Worm (Caenorhabditis elegans) whole organism, mixed stage, embryonic: ENCODE data around the gene F49C5.5.

Experiments
- bed-3 ChIP-seq: fragments of 200-800 bp; sonication (Bioruptor generic); optimal IDR thresholded peaks from 3 replicates; lab custom pipeline; 2018; ENCODE audit warnings: mild to moderate bottlenecking, missing genetic modification characterization, moderate library complexity, missing compliant biosample characterization
- blmp-1 ChIP-seq: fragments of 150-350 bp; optimal IDR thresholded peaks from 2 replicates; lab custom pipeline; 2014; ENCODE audit warnings: missing biosample characterization, missing genetic modification characterization
- ceh-39 ChIP-seq: fragments of 150-350 bp; optimal IDR thresholded peaks from 2 replicates; lab custom pipeline; 2014; ENCODE audit warnings: missing biosample characterization, missing genetic modification characterization
- ceh-43 ChIP-seq: fragments of 200-800 bp; sonication (Bioruptor generic); optimal IDR thresholded peaks from 2 replicates; lab custom pipeline; 2018; ENCODE audit warnings: mild to moderate bottlenecking, missing genetic modification characterization, moderate library complexity, missing compliant biosample characterization
- ceh-83 ChIP-seq: fragments of 200-800 bp; sonication (Bioruptor generic); optimal IDR thresholded peaks from 2 replicates; lab custom pipeline; 2018; ENCODE audit warnings: mild to moderate bottlenecking, missing genetic modification characterization, missing compliant biosample characterization
- ces-1 ChIP-seq: fragments of 150-350 bp; optimal IDR thresholded peaks from 2 replicates; lab custom pipeline; 2014; ENCODE audit warnings: missing biosample characterization, missing genetic modification reagents, missing genetic modification characterization
- cnd-1 ChIP-seq: fragments of 200-800 bp; sonication (Bioruptor generic); optimal IDR thresholded peaks from 2 replicates; lab custom pipeline; 2018; ENCODE audit warnings: mild to moderate bottlenecking, missing genetic modification characterization, missing compliant biosample characterization
- drap-1 ChIP-seq: fragments of 200-800 bp; sonication (Bioruptor generic); optimal IDR thresholded peaks from 3 replicates; lab custom pipeline; 2018; ENCODE audit warnings: mild to moderate bottlenecking, missing genetic modification characterization, missing compliant biosample characterization
- elt-1 ChIP-seq: sonication (generic microtip); optimal IDR thresholded peaks from 2 replicates; lab custom pipeline; 2017; ENCODE audit warnings: missing genetic modification characterization, mild to moderate bottlenecking, missing compliant biosample characterization, antibody characterized with exemption, moderate library complexity, borderline replicate concordance; ENCODE audit not compliant: insufficient read depth
- elt-3 ChIP-seq: fragments of 150-350 bp; optimal IDR thresholded peaks from 2 replicates; lab custom pipeline; 2014; ENCODE audit warnings: missing biosample characterization, missing genetic modification characterization
- ham-2 ChIP-seq: fragments of 200-800 bp; sonication (Bioruptor generic); optimal IDR thresholded peaks from 2 replicates; lab custom pipeline; 2018; ENCODE audit warnings: mild to moderate bottlenecking, missing genetic modification characterization, missing compliant biosample characterization
- hlh-1 ChIP-seq: fragments of 150-350 bp; optimal IDR thresholded peaks from 2 replicates; lab custom pipeline; 2014; ENCODE audit warnings: missing biosample characterization, missing genetic modification reagents, missing genetic modification characterization
- lin-13 ChIP-seq: fragments of 150-350 bp; optimal IDR thresholded peaks from 2 replicates; lab custom pipeline; 2014; ENCODE audit warnings: missing biosample characterization, missing genetic modification characterization
- lin-32 ChIP-seq: fragments of 200-800 bp; sonication (Bioruptor generic); optimal IDR thresholded peaks from 2 replicates; lab custom pipeline; 2018; ENCODE audit warnings: mild to moderate bottlenecking, missing genetic modification characterization, missing compliant biosample characterization
- lsy-2 ChIP-seq: fragments of 150-350 bp; optimal IDR thresholded peaks from 2 replicates; lab custom pipeline; 2014; ENCODE audit warnings: missing biosample characterization, missing genetic modification characterization
- mab-5 ChIP-seq: fragments of 150-350 bp; optimal IDR thresholded peaks from 2 replicates; lab custom pipeline; 2014; ENCODE audit warnings: missing biosample characterization, missing genetic modification characterization
- mep-1 ChIP-seq: fragments of 150-350 bp; optimal IDR thresholded peaks from 2 replicates; lab custom pipeline; 2017; ENCODE audit warnings: missing biosample characterization, missing genetic modification reagents, missing genetic modification characterization, inconsistent platforms
- mls-2 ChIP-seq: sonication (generic microtip); optimal IDR thresholded peaks from 2 replicates; lab custom pipeline; 2016; ENCODE audit warnings: mild to moderate bottlenecking, missing genetic modification characterization, moderate library complexity, missing compliant biosample characterization
- nhr-12 ChIP-seq: fragments of 150-350 bp; optimal IDR thresholded peaks from 2 replicates; lab custom pipeline; 2014; ENCODE audit warnings: missing biosample characterization, missing genetic modification characterization
- nhr-2 ChIP-seq: fragments of 150-350 bp; optimal IDR thresholded peaks from 2 replicates; lab custom pipeline; 2014; ENCODE audit warnings: missing biosample characterization, missing genetic modification characterization
- nhr-237 ChIP-seq: fragments of 150-350 bp; optimal IDR thresholded peaks from 2 replicates; lab custom pipeline; 2014; ENCODE audit warnings: missing biosample characterization, missing genetic modification characterization
- nhr-28 ChIP-seq: fragments of 150-350 bp; optimal IDR thresholded peaks from 2 replicates; lab custom pipeline; 2014; ENCODE audit warnings: missing biosample characterization, missing genetic modification characterization
- nhr-76 ChIP-seq: sonication (generic microtip); optimal IDR thresholded peaks from 2 replicates; lab custom pipeline; 2017; ENCODE audit warnings: missing biosample characterization, missing genetic modification characterization
- pha-4 ChIP-seq: fragments of 150-350 bp; optimal IDR thresholded peaks from 2 replicates; lab custom pipeline; 2018; ENCODE audit warnings: missing biosample characterization, missing genetic modification reagents, missing genetic modification characterization
- sem-2 ChIP-seq: fragments of 200-800 bp; sonication (Bioruptor generic); optimal IDR thresholded peaks from 2 replicates; lab custom pipeline; 2018; ENCODE audit warnings: mild to moderate bottlenecking, missing genetic modification characterization, missing compliant biosample characterization
- snpc-4 ChIP-seq: fragments of 150-350 bp; optimal IDR thresholded peaks from 2 replicates; lab custom pipeline; 2014; ENCODE audit warnings: missing biosample characterization, missing genetic modification characterization
- sptf-1 ChIP-seq: sonication (generic microtip); optimal IDR thresholded peaks from 2 replicates; lab custom pipeline; 2017; ENCODE audit warnings: mild to moderate bottlenecking, missing genetic modification characterization, moderate library complexity, missing compliant biosample characterization
- tbx-8 ChIP-seq: fragments of 200-800 bp; sonication (Bioruptor generic); optimal IDR thresholded peaks from 2 replicates; lab custom pipeline; 2018; ENCODE audit warnings: mild to moderate bottlenecking, missing genetic modification characterization, moderate library complexity, missing compliant biosample characterization
- unc-120 ChIP-seq: sonication (generic microtip); optimal IDR thresholded peaks from 2 replicates; lab custom pipeline; 2017; ENCODE audit warnings: missing genetic modification characterization, missing compliant biosample characterization; ENCODE audit not compliant: poor library complexity, severe bottlenecking
- unc-39 ChIP-seq: fragments of 150-350 bp; optimal IDR thresholded peaks from 2 replicates; lab custom pipeline; 2014; ENCODE audit warnings: missing biosample characterization, missing genetic modification characterization
- unc-62 ChIP-seq: fragments of 150-350 bp; optimal IDR thresholded peaks from 2 replicates; lab custom pipeline; 2014; ENCODE audit warnings: missing biosample characterization, missing genetic modification reagents, missing genetic modification characterization
- zip-8 ChIP-seq: fragments of 150-350 bp; optimal IDR thresholded peaks from 2 replicates; lab custom pipeline; 2014; ENCODE audit warnings: missing biosample characterization, missing genetic modification characterization
- ztf-11 ChIP-seq: fragments of 150-350 bp; optimal IDR thresholded peaks from 2 replicates; lab custom pipeline; 2014; ENCODE audit warnings: missing biosample characterization, missing genetic modification characterization

Gene F49C5.5

DNA sequence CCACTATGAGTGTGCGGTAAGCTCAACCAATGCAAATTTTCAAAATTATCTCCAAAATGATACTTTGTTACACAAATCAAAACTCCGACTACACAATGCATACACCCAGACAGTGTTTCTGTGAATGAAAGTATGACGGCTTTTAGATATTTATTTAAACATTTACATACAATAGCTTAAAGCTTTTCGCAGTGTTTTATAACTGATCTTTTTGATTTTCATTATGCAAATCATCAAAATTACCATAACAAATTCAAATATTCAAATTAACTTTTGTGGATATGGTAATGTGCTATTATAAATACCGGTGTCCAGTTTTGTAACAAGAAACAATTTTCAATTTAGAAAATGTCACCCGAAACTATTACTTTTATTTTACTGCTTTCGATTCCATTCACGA is at the start of gene F49C5.5, which contains the start of gene F49C5.10:
F49C5.5 (minus strand) TSS at position 101 of the 400 bp plus-strand sequence.
F49C5.10 (plus strand) TSS at position 344 of the 400 bp plus-strand sequence.
- TF ChIP-seq ces-1 (GFP tag; lab: Kevin White, UChicago) (no peak), elt-3 (tag; lab: Kevin White, UChicago) (no peak), nhr-2 (tag; lab: Kevin White, UChicago) (no peak), sptf-1 (tag; lab: Kevin White, UChicago) (no peak), unc-39 (tag; lab: Kevin White, UChicago) (no peak), pha-4 (tag; lab: Kevin White, UChicago) (no peak), ham-2 (GFP tag; lab: Kevin White, UChicago) (no peak), unc-120 (no peak), hlh-1 (tag; lab: Kevin White, UChicago) (no peak), tbx-8 (GFP tag; lab: Kevin White, UChicago) (no peak), cnd-1 (no peak), snpc-4 (no peak), mep-1 (tag; lab: Kevin White, UChicago) (no peak), mls-2 (tag; lab: Kevin White, UChicago) (no peak), nhr-237 (tag; lab: Kevin White, UChicago) (no peak), lsy-2 (tag; lab: Kevin White, UChicago) (no peak), ceh-83 (GFP tag; lab: Kevin White, UChicago) (no peak), sem-2 (GFP tag; lab: Kevin White, UChicago) (no peak), lin-32 (no peak), nhr-12 (no peak)

DNA sequence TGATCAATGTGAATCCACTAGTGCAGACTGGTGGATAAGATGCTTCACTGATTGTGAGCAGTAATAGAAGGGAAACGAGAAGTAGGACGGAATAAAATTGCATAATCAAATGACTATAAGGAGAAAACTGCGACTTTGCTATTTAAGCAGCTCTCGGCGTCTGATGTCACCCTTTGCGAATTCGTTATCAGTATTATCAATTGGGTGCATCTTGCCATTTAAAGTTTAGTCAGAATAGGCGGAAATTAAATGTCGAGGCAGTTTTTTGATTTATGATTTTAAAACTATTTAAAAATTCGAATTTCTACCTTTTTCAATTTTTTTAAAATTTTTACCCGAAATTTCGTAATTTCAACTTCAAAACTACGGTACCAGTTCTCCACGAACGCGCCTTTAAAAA is 34.6 kb upstream of the F49C5.5 start, which contains the start of gene clec-4:
clec-4 (minus strand) TSS at position 162 of the 400 bp plus-strand sequence.
- TF ChIP-seq drap-1 (no peak), nhr-76 (tag; lab: Kevin White, UChicago) (no peak), bed-3 (no peak), mab-5 (tag; lab: Kevin White, UChicago) (no peak), tbx-8 (GFP tag; lab: Kevin White, UChicago) (no peak), ztf-11 (tag; lab: Kevin White, UChicago) (no peak), snpc-4 (no peak), ham-2 (GFP tag; lab: Kevin White, UChicago) (no peak), cnd-1 (no peak), sptf-1 (tag; lab: Kevin White, UChicago) (no peak), elt-1 (tag; lab: Kevin White, UChicago) (no peak)

DNA sequence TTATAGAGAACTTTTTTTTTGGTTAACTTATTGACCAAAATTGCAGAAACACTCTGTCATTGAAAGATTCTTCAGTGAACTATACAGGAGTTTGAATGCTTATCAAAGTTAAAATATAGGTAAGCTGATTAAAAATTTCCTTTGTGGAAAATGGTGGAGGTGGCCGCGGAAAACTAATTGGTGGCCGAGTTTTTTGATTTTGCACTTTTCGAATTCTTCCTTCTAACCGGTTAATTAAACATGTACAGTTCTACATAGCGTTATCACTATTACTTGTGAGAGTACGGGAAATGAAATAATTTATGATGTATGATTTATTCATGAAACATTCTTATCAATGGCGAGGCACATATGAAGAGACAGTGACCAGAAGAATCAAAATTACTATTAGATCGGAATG is 31.4 kb upstream of the F49C5.5 start, which contains the start of gene clec-8:
clec-8 (minus strand) TSS at position 308 of the 400 bp plus-strand sequence.
- TF ChIP-seq unc-62 (GFP tag; lab: Kevin White, UChicago), result no peak
- no peak for TF ChIP-seq lin-13 (tag; lab: Kevin White, UChicago)
- no peak for TF ChIP-seq snpc-4
- TF ChIP-seq ham-2 (GFP tag; lab: Kevin White, UChicago), result no peak
- TF ChIP-seq ces-1 (GFP tag; lab: Kevin White, UChicago), result no peak
- TF ChIP-seq blmp-1 (tag; lab: Kevin White, UChicago), result no peak
- TF ChIP-seq mep-1 (tag; lab: Kevin White, UChicago), result no peak
- TF ChIP-seq lsy-2 (tag; lab: Kevin White, UChicago), result no peak
- TF ChIP-seq sem-2 (GFP tag; lab: Kevin White, UChicago), result no peak
- TF ChIP-seq nhr-28 (tag; lab: Kevin White, UChicago), result no peak
- TF ChIP-seq, all 35 proteins: peak for 0

DNA sequence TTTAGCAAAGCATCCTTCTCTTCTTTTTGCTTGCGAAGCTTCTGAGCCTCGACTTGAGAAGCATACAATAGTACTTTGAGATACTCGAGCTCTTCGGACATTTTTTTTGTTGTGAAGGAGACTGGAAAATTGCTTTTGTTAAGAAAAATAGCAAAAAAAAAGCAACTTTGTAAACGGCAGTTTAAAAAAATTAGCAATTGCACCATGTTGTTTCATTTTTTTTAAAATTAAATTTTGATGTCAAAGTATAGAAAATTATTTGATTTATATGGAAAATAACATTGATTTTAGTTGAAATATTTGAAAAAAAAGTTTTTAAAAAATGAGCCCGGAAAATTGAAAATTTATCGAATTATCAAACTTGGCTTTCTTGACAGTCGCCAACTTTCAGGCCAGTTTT is 28.4 kb upstream of the F49C5.5 start, which contains the start of gene Y38E10A.3:
Y38E10A.3 (minus strand) TSS at position 101 of the 400 bp plus-strand sequence.
- no peak for TF ChIP-seq ztf-11 (tag; lab: Kevin White, UChicago)
- TF ChIP-seq zip-8 (tag; lab: Kevin White, UChicago), result no peak
- no peak for TF ChIP-seq ham-2 (GFP tag; lab: Kevin White, UChicago)
- no peak for TF ChIP-seq blmp-1 (tag; lab: Kevin White, UChicago)
- no peak for TF ChIP-seq ces-1 (GFP tag; lab: Kevin White, UChicago)
- TF ChIP-seq ceh-43 (GFP tag; lab: Kevin White, UChicago), result no peak
- no peak for TF ChIP-seq cnd-1
- no peak for TF ChIP-seq mls-2 (tag; lab: Kevin White, UChicago)
- TF ChIP-seq hlh-1 (tag; lab: Kevin White, UChicago), result no peak
- TF ChIP-seq nhr-28 (tag; lab: Kevin White, UChicago), result no peak
- TF ChIP-seq nhr-12, result no peak
- no peak for TF ChIP-seq ceh-39 (tag; lab: Kevin White, UChicago)
- TF ChIP-seq pha-4 (tag; lab: Kevin White, UChicago), result no peak
- no peak for TF ChIP-seq lin-13 (tag; lab: Kevin White, UChicago)
- TF ChIP-seq unc-120, result no peak
- no peak for TF ChIP-seq mep-1 (tag; lab: Kevin White, UChicago)
- TF ChIP-seq lin-32, result no peak
- TF ChIP-seq lsy-2 (tag; lab: Kevin White, UChicago), result no peak
- TF ChIP-seq sem-2 (GFP tag; lab: Kevin White, UChicago), result no peak
